Fruit fly (Drosophila melanogaster): Measurements from ENCODE around the gene bnl.

bnl gene

dm6 chr3R:19824480-19824879, 12.1 kb downstream of the bnl start:
- TF ChIP-seq pan (optimal IDR thresholded peaks at IDR 0.05) (no peak), Hnf4 (GFP tag; optimal IDR thresholded peaks at IDR 0.05) (no peak), usp (GFP tag; optimal IDR thresholded peaks at IDR 0.05) (no peak), Sp1 (GFP tag; optimal IDR thresholded peaks at IDR 0.05) (no peak), Jra (GFP tag; optimal IDR thresholded peaks at IDR 0.05) (no peak), rgr (GFP tag; optimal IDR thresholded peaks at IDR 0.05) (no peak), OdsH (GFP tag; optimal IDR thresholded peaks at IDR 0.05) (no peak), Mio (GFP tag; optimal IDR thresholded peaks at IDR 0.05) (no peak), psq (GFP tag; optimal IDR thresholded peaks at IDR 0.05) (no peak), Dif (GFP tag; optimal IDR thresholded peaks at IDR 0.05; ENCODE audit: partially characterized antibody) (no peak), dl (GFP tag; optimal IDR thresholded peaks at IDR 0.05; ENCODE audit: insufficient read depth in 1 of 2, partially characterized antibody in 2 of 2) (no peak), CG9705 (GFP tag; optimal IDR thresholded peaks at IDR 0.05) (no peak), Vsx2 (GFP tag; optimal IDR thresholded peaks at IDR 0.05; ENCODE audit: partially characterized antibody) (no peak), Hr78 (GFP tag; optimal IDR thresholded peaks at IDR 0.05) (no peak), foxo (GFP tag; optimal IDR thresholded peaks at IDR 0.05) (no peak), tai (GFP tag; optimal IDR thresholded peaks at IDR 0.05) (no peak), N (GFP tag; optimal IDR thresholded peaks at IDR 0.05) (no peak), h (GFP tag; optimal IDR thresholded peaks at IDR 0.05) (no peak), brk (GFP tag; optimal IDR thresholded peaks at IDR 0.05) (no peak), dmrt93B (GFP tag; optimal IDR thresholded peaks at IDR 0.05) (no peak)

DNA sequence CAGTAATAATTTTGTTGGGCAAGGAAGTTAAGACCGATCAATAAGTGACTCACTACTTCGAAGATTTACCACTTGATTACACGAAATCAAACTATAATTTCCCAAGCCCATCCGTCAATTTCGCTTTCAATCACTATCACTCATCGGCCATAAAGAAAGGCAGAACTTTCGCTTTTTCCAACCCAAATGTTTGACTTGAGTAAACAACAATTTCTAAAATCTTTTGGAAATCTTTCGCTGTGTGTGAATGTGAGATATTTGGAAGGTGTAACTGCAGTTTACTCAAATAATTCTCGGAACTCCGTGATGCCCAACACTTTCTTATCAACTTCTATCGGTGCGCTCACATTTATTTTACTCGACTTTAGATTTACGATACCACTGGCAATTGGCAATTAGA, 14.5 kb downstream of the bnl start:
- no peak for TF ChIP-seq usp (GFP tag; optimal IDR thresholded peaks at IDR 0.05)
- no peak for TF ChIP-seq brk (GFP tag; optimal IDR thresholded peaks at IDR 0.05)
- no peak for TF ChIP-seq Jra (GFP tag; optimal IDR thresholded peaks at IDR 0.05)
- TF ChIP-seq OdsH (GFP tag; optimal IDR thresholded peaks at IDR 0.05): no peak
- TF ChIP-seq Sp1 (GFP tag; optimal IDR thresholded peaks at IDR 0.05): no peak
- no peak for TF ChIP-seq pan (optimal IDR thresholded peaks at IDR 0.05)
- TF ChIP-seq ey (GFP tag; optimal IDR thresholded peaks at IDR 0.05): no peak
- TF ChIP-seq Hr83 (GFP tag; optimal IDR thresholded peaks at IDR 0.05; ENCODE audit: poor library complexity, severe bottlenecking): no peak
- no peak for TF ChIP-seq fru (GFP tag; optimal IDR thresholded peaks at IDR 0.05)
- no peak for TF ChIP-seq lola (GFP tag; optimal IDR thresholded peaks at IDR 0.05)
- TF ChIP-seq Dif (GFP tag; optimal IDR thresholded peaks at IDR 0.05; ENCODE audit: partially characterized antibody): no peak
- no peak for TF ChIP-seq sv (GFP tag; optimal IDR thresholded peaks at IDR 0.05)
- no peak for TF ChIP-seq dl (GFP tag; optimal IDR thresholded peaks at IDR 0.05; ENCODE audit: insufficient read depth in 1 of 2, partially characterized antibody in 2 of 2)
- TF ChIP-seq woc (GFP tag; optimal IDR thresholded peaks at IDR 0.05): no peak

DNA sequence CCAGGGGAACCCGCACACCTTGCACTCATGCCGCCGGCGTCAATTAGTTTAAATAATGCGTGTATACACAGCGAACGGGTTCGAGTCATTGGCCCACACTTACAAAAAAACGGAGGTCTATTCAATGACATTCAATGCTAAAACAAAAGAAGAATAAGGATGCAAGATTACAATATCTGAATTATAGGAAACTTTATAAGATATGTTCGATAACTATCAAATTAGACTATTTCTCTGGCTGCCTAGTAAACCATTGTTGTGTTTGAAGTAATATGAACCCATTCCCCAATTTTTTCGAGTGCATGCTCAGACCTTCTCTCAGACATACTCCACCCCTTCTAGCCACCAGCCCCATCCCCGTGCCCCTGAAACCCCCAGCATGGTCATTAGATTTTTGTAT, 15.6 kb downstream of the bnl start:
- TF ChIP-seq foxo (GFP tag; optimal IDR thresholded peaks at IDR 0.05) (no peak), Myc (optimal IDR thresholded peaks at IDR 0.05) (no peak), HLH106 (tag; optimal IDR thresholded peaks at IDR 0.05) (no peak), OdsH (GFP tag; optimal IDR thresholded peaks at IDR 0.05) (no peak), woc (GFP tag; optimal IDR thresholded peaks at IDR 0.05) (no peak), N (GFP tag; optimal IDR thresholded peaks at IDR 0.05) (no peak), Rel (GFP tag; optimal IDR thresholded peaks at IDR 0.05) (no peak), Rel (tag; optimal IDR thresholded peaks at IDR 0.05) (no peak), fru (GFP tag; optimal IDR thresholded peaks at IDR 0.05) (no peak), ey (GFP tag; optimal IDR thresholded peaks at IDR 0.05) (no peak), psq (GFP tag; optimal IDR thresholded peaks at IDR 0.05) (no peak), GATAd (GFP tag; optimal IDR thresholded peaks at IDR 0.05) (no peak)

DNA sequence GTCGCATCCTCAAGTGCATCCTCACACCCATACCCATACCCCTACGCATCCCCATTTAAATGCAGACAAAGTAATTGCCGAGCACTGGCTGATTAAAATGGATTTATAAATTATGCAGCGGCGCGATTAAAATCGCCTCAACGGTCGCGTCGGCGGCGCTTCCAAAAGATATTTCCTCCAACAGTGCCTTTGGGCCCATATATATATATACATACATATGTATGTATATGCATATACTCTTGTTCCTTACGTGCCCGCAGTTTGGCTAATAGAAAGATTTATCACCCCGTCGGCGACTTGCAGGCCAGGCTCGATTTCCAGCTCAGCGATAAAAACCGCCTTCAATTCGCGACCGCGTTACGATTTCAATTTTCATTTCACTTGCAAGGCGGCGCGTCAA, 19.9 kb downstream of the bnl start:
- TF ChIP-seq fru (GFP tag; optimal IDR thresholded peaks at IDR 0.05) (no peak), tai (GFP tag; optimal IDR thresholded peaks at IDR 0.05) (no peak), pan (optimal IDR thresholded peaks at IDR 0.05) (no peak), woc (GFP tag; optimal IDR thresholded peaks at IDR 0.05) (no peak), Myc (optimal IDR thresholded peaks at IDR 0.05) (no peak), N (GFP tag; optimal IDR thresholded peaks at IDR 0.05) (no peak), Rel (GFP tag; optimal IDR thresholded peaks at IDR 0.05) (no peak), Rel (tag; optimal IDR thresholded peaks at IDR 0.05) (no peak), OdsH (GFP tag; optimal IDR thresholded peaks at IDR 0.05) (no peak), brk (GFP tag; optimal IDR thresholded peaks at IDR 0.05) (no peak), br (GFP tag; optimal IDR thresholded peaks at IDR 0.05) (no peak), foxo (GFP tag; optimal IDR thresholded peaks at IDR 0.05) (no peak), rgr (GFP tag; optimal IDR thresholded peaks at IDR 0.05) (no peak), h (GFP tag; optimal IDR thresholded peaks at IDR 0.05) (no peak), dmrt93B (GFP tag; optimal IDR thresholded peaks at IDR 0.05) (no peak), sage (GFP tag; optimal IDR thresholded peaks at IDR 0.05) (no peak), Hnf4 (GFP tag; optimal IDR thresholded peaks at IDR 0.05) (no peak), usp (GFP tag; optimal IDR thresholded peaks at IDR 0.05) (no peak), Mio (GFP tag; optimal IDR thresholded peaks at IDR 0.05) (no peak), GATAd (GFP tag; optimal IDR thresholded peaks at IDR 0.05) (no peak)
